Worm (Caenorhabditis elegans) whole organism, mixed stage, embryonic: ENCODE results near the gene gcy-13.
A peak's percentile ranks its signal among the peaks of the same experiment; 100 is the strongest.

Experiments
- M03D4.4 ChIP-seq: sonication (generic microtip); optimal IDR thresholded peaks from 2 replicates; lab custom pipeline; 2017; ENCODE audit warnings: mild to moderate bottlenecking, missing genetic modification characterization, missing compliant biosample characterization
- bed-3 ChIP-seq: fragments of 200-800 bp; sonication (Bioruptor generic); optimal IDR thresholded peaks from 3 replicates; lab custom pipeline; 2018; ENCODE audit warnings: mild to moderate bottlenecking, missing genetic modification characterization, moderate library complexity, missing compliant biosample characterization
- ceh-39 ChIP-seq: fragments of 150-350 bp; optimal IDR thresholded peaks from 2 replicates; lab custom pipeline; 2014; ENCODE audit warnings: missing biosample characterization, missing genetic modification characterization
- ceh-43 ChIP-seq: fragments of 200-800 bp; sonication (Bioruptor generic); optimal IDR thresholded peaks from 2 replicates; lab custom pipeline; 2018; ENCODE audit warnings: mild to moderate bottlenecking, missing genetic modification characterization, moderate library complexity, missing compliant biosample characterization
- ceh-83 ChIP-seq: fragments of 200-800 bp; sonication (Bioruptor generic); optimal IDR thresholded peaks from 2 replicates; lab custom pipeline; 2018; ENCODE audit warnings: mild to moderate bottlenecking, missing genetic modification characterization, missing compliant biosample characterization
- cnd-1 ChIP-seq: fragments of 200-800 bp; sonication (Bioruptor generic); optimal IDR thresholded peaks from 2 replicates; lab custom pipeline; 2018; ENCODE audit warnings: mild to moderate bottlenecking, missing genetic modification characterization, missing compliant biosample characterization
- drap-1 ChIP-seq: fragments of 200-800 bp; sonication (Bioruptor generic); optimal IDR thresholded peaks from 3 replicates; lab custom pipeline; 2018; ENCODE audit warnings: mild to moderate bottlenecking, missing genetic modification characterization, missing compliant biosample characterization
- elt-1 ChIP-seq: sonication (generic microtip); optimal IDR thresholded peaks from 2 replicates; lab custom pipeline; 2017; ENCODE audit warnings: missing genetic modification characterization, mild to moderate bottlenecking, missing compliant biosample characterization, antibody characterized with exemption, moderate library complexity, borderline replicate concordance; ENCODE audit not compliant: insufficient read depth
- flh-1 ChIP-seq: fragments of 200-800 bp; sonication (Bioruptor generic); optimal IDR thresholded peaks from 2 replicates; lab custom pipeline; 2018; ENCODE audit warnings: mild to moderate bottlenecking, missing genetic modification characterization, moderate library complexity, missing compliant biosample characterization
- ham-2 ChIP-seq: fragments of 200-800 bp; sonication (Bioruptor generic); optimal IDR thresholded peaks from 2 replicates; lab custom pipeline; 2018; ENCODE audit warnings: mild to moderate bottlenecking, missing genetic modification characterization, missing compliant biosample characterization
- hlh-1 ChIP-seq: fragments of 150-350 bp; optimal IDR thresholded peaks from 2 replicates; lab custom pipeline; 2014; ENCODE audit warnings: missing biosample characterization, missing genetic modification reagents, missing genetic modification characterization
- lin-13 ChIP-seq: fragments of 150-350 bp; optimal IDR thresholded peaks from 2 replicates; lab custom pipeline; 2014; ENCODE audit warnings: missing biosample characterization, missing genetic modification characterization
- lin-32 ChIP-seq: fragments of 200-800 bp; sonication (Bioruptor generic); optimal IDR thresholded peaks from 2 replicates; lab custom pipeline; 2018; ENCODE audit warnings: mild to moderate bottlenecking, missing genetic modification characterization, missing compliant biosample characterization
- lsy-2 ChIP-seq: fragments of 150-350 bp; optimal IDR thresholded peaks from 2 replicates; lab custom pipeline; 2014; ENCODE audit warnings: missing biosample characterization, missing genetic modification characterization
- mab-5 ChIP-seq: fragments of 150-350 bp; optimal IDR thresholded peaks from 2 replicates; lab custom pipeline; 2014; ENCODE audit warnings: missing biosample characterization, missing genetic modification characterization
- mls-2 ChIP-seq: sonication (generic microtip); optimal IDR thresholded peaks from 2 replicates; lab custom pipeline; 2016; ENCODE audit warnings: mild to moderate bottlenecking, missing genetic modification characterization, moderate library complexity, missing compliant biosample characterization
- nhr-2 ChIP-seq: fragments of 150-350 bp; optimal IDR thresholded peaks from 2 replicates; lab custom pipeline; 2014; ENCODE audit warnings: missing biosample characterization, missing genetic modification characterization
- nhr-237 ChIP-seq: fragments of 150-350 bp; optimal IDR thresholded peaks from 2 replicates; lab custom pipeline; 2014; ENCODE audit warnings: missing biosample characterization, missing genetic modification characterization
- nhr-28 ChIP-seq: fragments of 150-350 bp; optimal IDR thresholded peaks from 2 replicates; lab custom pipeline; 2014; ENCODE audit warnings: missing biosample characterization, missing genetic modification characterization
- nhr-76 ChIP-seq: sonication (generic microtip); optimal IDR thresholded peaks from 2 replicates; lab custom pipeline; 2017; ENCODE audit warnings: missing biosample characterization, missing genetic modification characterization
- pha-4 ChIP-seq: fragments of 150-350 bp; optimal IDR thresholded peaks from 2 replicates; lab custom pipeline; 2018; ENCODE audit warnings: missing biosample characterization, missing genetic modification reagents, missing genetic modification characterization
- sem-2 ChIP-seq: fragments of 200-800 bp; sonication (Bioruptor generic); optimal IDR thresholded peaks from 2 replicates; lab custom pipeline; 2018; ENCODE audit warnings: mild to moderate bottlenecking, missing genetic modification characterization, missing compliant biosample characterization
- snpc-4 ChIP-seq: fragments of 150-350 bp; optimal IDR thresholded peaks from 2 replicates; lab custom pipeline; 2014; ENCODE audit warnings: missing biosample characterization, missing genetic modification characterization
- sptf-1 ChIP-seq: sonication (generic microtip); optimal IDR thresholded peaks from 2 replicates; lab custom pipeline; 2017; ENCODE audit warnings: mild to moderate bottlenecking, missing genetic modification characterization, moderate library complexity, missing compliant biosample characterization
- tbx-8 ChIP-seq: fragments of 200-800 bp; sonication (Bioruptor generic); optimal IDR thresholded peaks from 2 replicates; lab custom pipeline; 2018; ENCODE audit warnings: mild to moderate bottlenecking, missing genetic modification characterization, moderate library complexity, missing compliant biosample characterization
- unc-120 ChIP-seq: sonication (generic microtip); optimal IDR thresholded peaks from 2 replicates; lab custom pipeline; 2017; ENCODE audit warnings: missing genetic modification characterization, missing compliant biosample characterization; ENCODE audit not compliant: poor library complexity, severe bottlenecking
- unc-39 ChIP-seq: fragments of 150-350 bp; optimal IDR thresholded peaks from 2 replicates; lab custom pipeline; 2014; ENCODE audit warnings: missing biosample characterization, missing genetic modification characterization
- zip-8 ChIP-seq: fragments of 150-350 bp; optimal IDR thresholded peaks from 2 replicates; lab custom pipeline; 2014; ENCODE audit warnings: missing biosample characterization, missing genetic modification characterization

gcy-13 gene

ce11 chrV:12411909-12412308, 42.6 kb upstream of the gcy-13 start, which contains the start of gene cdr-7:
Gene cdr-7 (minus strand): TSS chrV:12412113.
- TF ChIP-seq cnd-1 (tag; lab: Kevin White, UChicago) (no peak), elt-1 (tag; lab: Kevin White, UChicago) (peak; percentile 12), pha-4 (tag; lab: Kevin White, UChicago) (no peak), sem-2 (GFP tag; lab: Kevin White, UChicago) (no peak)

ce11 chrV:12410416-12411001, 41.2 kb upstream of the gcy-13 start, which contains the start of gene hrg-2:
Gene hrg-2 (minus strand): TSS chrV:12410513.
- TF ChIP-seq mls-2 (no peak), drap-1 (GFP tag; lab: Kevin White, UChicago) (no peak), unc-39 (no peak), nhr-28 (tag; lab: Kevin White, UChicago) (no peak), sem-2 (GFP tag; lab: Kevin White, UChicago) (no peak), lin-32 (no peak), zip-8 (tag; lab: Kevin White, UChicago) (no peak), M03D4.4 (tag; lab: Kevin White, UChicago) (no peak), flh-1 (no peak), nhr-237 (tag; lab: Kevin White, UChicago) (no peak), unc-120 (tag; lab: Kevin White, UChicago) (no peak), ham-2 (GFP tag; lab: Kevin White, UChicago) (no peak), snpc-4 (tag; lab: Kevin White, UChicago) (no peak), nhr-76 (tag; lab: Kevin White, UChicago) (no peak)

- TF ChIP-seq bed-3 (GFP tag; lab: Kevin White, UChicago) = no peak
- no peak for TF ChIP-seq sptf-1
- TF ChIP-seq unc-39 = no peak
- no peak for TF ChIP-seq M03D4.4 (tag; lab: Kevin White, UChicago)
- TF ChIP-seq nhr-76 (tag; lab: Kevin White, UChicago) = no peak
Observed at ce11 chrV:12408996-12409395, 39.7 kb upstream of the gcy-13 start.

- TF ChIP-seq nhr-2 (tag; lab: Kevin White, UChicago) (no peak), ceh-83 (GFP tag; lab: Kevin White, UChicago) (no peak), lsy-2 (tag; lab: Kevin White, UChicago) (no peak), elt-1 (tag; lab: Kevin White, UChicago) (no peak), mls-2 (no peak), unc-120 (tag; lab: Kevin White, UChicago) (no peak), drap-1 (GFP tag; lab: Kevin White, UChicago) (no peak), ceh-43 (GFP tag; lab: Kevin White, UChicago) (no peak), hlh-1 (tag; lab: Kevin White, UChicago) (no peak), lin-13 (tag; lab: Kevin White, UChicago) (no peak)
Observed at ce11 chrV:12408525-12408924, 39.2 kb upstream of the gcy-13 start, which contains the start of gene cdr-4. Gene cdr-4 (minus strand): TSS chrV:12408625.

- TF ChIP-seq nhr-237 (tag; lab: Kevin White, UChicago) (no peak), sptf-1 (peak; percentile 11), ceh-83 (GFP tag; lab: Kevin White, UChicago) (no peak), M03D4.4 (tag; lab: Kevin White, UChicago) (no peak), bed-3 (GFP tag; lab: Kevin White, UChicago) (no peak), nhr-2 (tag; lab: Kevin White, UChicago) (no peak), lin-32 (no peak), pha-4 (tag; lab: Kevin White, UChicago) (no peak)
Observed at ce11 chrV:12406514-12406913, 37.2 kb upstream of the gcy-13 start.

ce11 chrV:12405929-12406328, 36.6 kb upstream of the gcy-13 start, which contains the start of gene K01D12.10:
Gene K01D12.10 (plus strand): TSS chrV:12406229.
- TF ChIP-seq lsy-2 (tag; lab: Kevin White, UChicago) (no peak), pha-4 (tag; lab: Kevin White, UChicago) (no peak), sem-2 (GFP tag; lab: Kevin White, UChicago) (no peak), ceh-43 (GFP tag; lab: Kevin White, UChicago) (no peak), snpc-4 (tag; lab: Kevin White, UChicago) (no peak), drap-1 (GFP tag; lab: Kevin White, UChicago) (no peak), lin-32 (no peak), ceh-83 (GFP tag; lab: Kevin White, UChicago) (no peak), lin-13 (tag; lab: Kevin White, UChicago) (no peak), cnd-1 (tag; lab: Kevin White, UChicago) (no peak), mab-5 (tag; lab: Kevin White, UChicago) (no peak), nhr-237 (tag; lab: Kevin White, UChicago) (no peak), M03D4.4 (tag; lab: Kevin White, UChicago) (no peak), flh-1 (no peak), ceh-39 (tag; lab: Kevin White, UChicago) (no peak), tbx-8 (GFP tag; lab: Kevin White, UChicago) (no peak)
- TF ChIP-seq, all 35 proteins: peak for 0
